Worm (Caenorhabditis elegans): ENCODE results near the gene F53A3.1.

DNA sequence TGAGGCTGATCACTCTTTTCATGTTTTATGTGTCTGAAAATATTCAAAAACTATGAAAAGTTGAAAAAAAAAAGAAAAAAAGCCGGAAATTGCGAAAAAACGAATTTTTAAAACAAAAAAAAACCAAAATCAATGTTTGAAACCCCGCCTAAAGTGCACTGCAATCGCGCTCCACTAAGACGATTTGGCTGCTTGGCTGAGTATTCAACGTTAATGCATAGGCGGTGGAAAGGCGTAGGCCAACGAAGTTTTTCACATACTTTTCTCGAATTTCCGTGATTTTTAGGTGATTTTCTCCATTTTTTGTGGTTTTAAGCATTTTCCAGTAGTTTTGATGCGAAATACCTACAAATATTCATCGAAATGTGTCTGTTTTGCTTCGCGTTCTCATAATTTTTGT is 6.8 kb upstream of the F53A3.1 start, which contains the start of the genes polh-1 and rps-22:
- TF ChIP-seq attf-3 (GFP tag; conservative IDR thresholded peaks at IDR 0.05) = peak; percentile 84
- 0 out of 2 replicates have a peak, but pooled peaks have one; percentile 22 for TF ChIP-seq ztf-28 (GFP tag; IDR thresholded peaks at IDR 0.05)
